Worm (Caenorhabditis elegans) whole organism, early embryonic: Measurements from ENCODE around the gene cpg-8.

Experiments used
- flt-1 ChIP-seq: fragments of 200-800 bp; sonication (Bioruptor generic); IDR thresholded peaks from 2 replicates; pipeline ENCODE4 v1.3.6; 2022; ENCODE audit warnings: missing genetic modification characterization, missing compliant biosample characterization
- scrt-1 ChIP-seq: fragments of 200-800 bp; sonication (Bioruptor generic); IDR thresholded peaks from 2 replicates; pipeline ENCODE4 v1.3.6; 2022; ENCODE audit warnings: missing genetic modification characterization, missing compliant biosample characterization

ce11 chrV:4647279-4647819, 44.9 kb downstream of the cpg-8 start:
- no peak for TF ChIP-seq scrt-1 (GFP tag; lab: Robert Waterston, UW)
- TF ChIP-seq flt-1 (GFP tag; lab: Robert Waterston, UW): no peak
